Fruit fly (Drosophila melanogaster): ENCODE results near the gene Cyp4c3.

The Cyp4c3 gene

DNA sequence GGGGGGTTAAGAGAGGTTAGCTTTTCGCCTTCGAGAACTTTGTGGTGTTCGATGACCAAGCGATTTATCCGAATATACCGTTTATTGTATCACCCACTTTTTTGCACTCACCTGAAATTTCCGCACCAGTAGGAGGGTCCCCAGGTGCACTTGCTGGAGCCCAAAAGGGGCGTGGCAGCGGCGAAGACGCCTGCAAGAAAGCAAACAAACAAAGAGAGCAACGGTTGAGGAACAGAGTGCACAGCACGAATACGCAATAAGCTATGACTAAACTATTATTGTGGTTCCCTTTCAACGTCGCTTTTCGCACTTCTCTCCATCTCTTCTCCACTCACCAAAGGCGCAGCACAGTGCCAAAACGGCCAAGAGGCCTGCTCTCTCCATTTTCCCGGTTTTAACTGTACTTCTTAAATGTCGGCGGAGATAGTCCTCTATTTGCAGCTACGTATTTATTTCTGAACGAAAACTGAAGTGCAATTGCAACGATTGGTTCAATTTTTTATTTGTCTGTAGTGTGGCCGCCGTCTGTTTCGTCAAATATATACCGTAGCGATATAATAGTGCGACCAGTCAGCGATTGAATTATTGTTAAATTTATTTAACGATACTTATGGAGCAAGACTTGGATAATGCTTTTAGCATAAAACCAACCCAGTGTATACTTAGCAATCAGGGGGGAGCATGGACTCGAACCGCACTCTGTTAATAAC, 5.1 kb upstream of the Cyp4c3 start, which contains the start of gene Sap-r (continued):
- 0 out of 2 replicates have a peak, but pooled peaks have one; percentile 47 for TF ChIP-seq ato (GFP tag; IDR thresholded peaks at IDR 0.05; ENCODE audit: partially characterized antibody)
- peak; percentile 80 for TF ChIP-seq YL-1 (GFP tag; optimal IDR thresholded peaks at IDR 0.05)
- TF ChIP-seq CrebB (tag; optimal IDR thresholded peaks at IDR 0.05): peak; percentile 41
- TF ChIP-seq cas (GFP tag; IDR thresholded peaks at IDR 0.05): no peak
- no peak for TF ChIP-seq Elba2 (GFP tag; optimal IDR thresholded peaks at IDR 0.05)
- no peak for TF ChIP-seq CG3726 (GFP tag; IDR thresholded peaks at IDR 0.05)
- no peak for TF ChIP-seq Aef1 (GFP tag; IDR thresholded peaks at IDR 0.05)
- TF ChIP-seq CG15601 (tag; optimal IDR thresholded peaks at IDR 0.05): peak; percentile 87
- TF ChIP-seq Oaz (GFP tag; IDR thresholded peaks at IDR 0.05): no peak
- TF ChIP-seq CG42726 (GFP tag; IDR thresholded peaks at IDR 0.05; ENCODE audit: partially characterized antibody): peak; percentile 89
- TF ChIP-seq CG17328 (GFP tag; IDR thresholded peaks at IDR 0.05): no peak
- peak; percentile 18 for TF ChIP-seq grn (GFP tag; optimal IDR thresholded peaks at IDR 0.05)
- peak; percentile 49; the same call in 1 of the 2 replicates for TF ChIP-seq CG9932 (GFP tag; IDR thresholded peaks at IDR 0.05)
- TF ChIP-seq insv (GFP tag; optimal IDR thresholded peaks at IDR 0.05): peak in 1 of 2 experiments; percentile 46
- TF ChIP-seq HmgD (GFP tag; optimal IDR thresholded peaks at IDR 0.05): peak; percentile 48
- no peak for TF ChIP-seq Tbp (GFP tag; optimal IDR thresholded peaks at IDR 0.05)
- TF ChIP-seq Dll (GFP tag; IDR thresholded peaks at IDR 0.05; ENCODE audit: partially characterized antibody): peak; percentile 70
- peak; percentile 43 for TF ChIP-seq CoRest (tag; optimal IDR thresholded peaks at IDR 0.05)
- peak; percentile 24 for TF ChIP-seq Jarid2 (GFP tag; optimal IDR thresholded peaks at IDR 0.05)
- peak; percentile 34 for TF ChIP-seq CG12299 (tag; optimal IDR thresholded peaks at IDR 0.05)
- TF ChIP-seq chm (GFP tag; IDR thresholded peaks at IDR 0.05): peak; percentile 16; the same call in 1 of the 2 replicates
- TF ChIP-seq Six4 (GFP tag; optimal IDR thresholded peaks at IDR 0.05): no peak
- peak; percentile 7; the same call in 1 of the 2 replicates for TF ChIP-seq NFAT (GFP tag; IDR thresholded peaks at IDR 0.05)
- TF ChIP-seq CG4617 (GFP tag; optimal IDR thresholded peaks at IDR 0.05; ENCODE audit: borderline replicate concordance): peak; percentile 82
- peak; percentile 91 for TF ChIP-seq Med (GFP tag)
- TF ChIP-seq hb (GFP tag; IDR thresholded peaks at IDR 0.05; ENCODE audit: partially characterized antibody): peak; percentile 68; the same call in 2 of the 3 replicates
- peak; percentile 22 for TF ChIP-seq CG12391 (tag; optimal IDR thresholded peaks at IDR 0.05)
- TF ChIP-seq CG9437 (GFP tag; optimal IDR thresholded peaks at IDR 0.05): no peak
- no peak for TF ChIP-seq ERR (GFP tag; optimal IDR thresholded peaks at IDR 0.05)
- no peak for TF ChIP-seq CG15696 (tag; optimal IDR thresholded peaks at IDR 0.05)
- TF ChIP-seq Dp (GFP tag; optimal IDR thresholded peaks at IDR 0.05): peak; percentile 54
- TF ChIP-seq CTCF (GFP tag; optimal IDR thresholded peaks at IDR 0.05): peak; percentile 77
- no peak for TF ChIP-seq CG1529 (GFP tag; optimal IDR thresholded peaks at IDR 0.05)
- TF ChIP-seq pita (GFP tag; optimal IDR thresholded peaks at IDR 0.05): peak; percentile 98
- TF ChIP-seq CG2712 (tag; optimal IDR thresholded peaks at IDR 0.05): peak; percentile 62
- TF ChIP-seq Myb (GFP tag; optimal IDR thresholded peaks at IDR 0.05): peak; percentile 67
- TF ChIP-seq unc-4 (GFP tag; IDR thresholded peaks at IDR 0.05; ENCODE audit: partially characterized antibody): peak; percentile 82
- peak; percentile 92 for TF ChIP-seq CG13287 (GFP tag; IDR thresholded peaks at IDR 0.05; ENCODE audit: partially characterized antibody)
- TF ChIP-seq exex (tag; optimal IDR thresholded peaks at IDR 0.05): peak; percentile 11
- peak; percentile 99 for TF ChIP-seq gfzf (GFP tag; optimal IDR thresholded peaks at IDR 0.05)
- TF ChIP-seq Dek (tag; optimal IDR thresholded peaks at IDR 0.05): peak; percentile 30
- TF ChIP-seq CG2116 (GFP tag; optimal IDR thresholded peaks at IDR 0.05): peak; percentile 28
- TF ChIP-seq ap (GFP tag; IDR thresholded peaks at IDR 0.05): no peak
- TF ChIP-seq sna (GFP tag; IDR thresholded peaks at IDR 0.05; ENCODE audit: partially characterized antibody): peak; percentile 60; the same call in 1 of the 2 replicates
- peak; percentile 77; the same call in 2 of the 3 replicates for TF ChIP-seq CG11560 (tag; IDR thresholded peaks at IDR 0.05)
- TF ChIP-seq Dbx (GFP tag; IDR thresholded peaks at IDR 0.05): 0 out of 3 replicates have a peak, but pooled peaks have one; percentile 31
- peak; percentile 52 for TF ChIP-seq B-H2 (GFP tag; optimal IDR thresholded peaks at IDR 0.05)
- TF ChIP-seq tna (GFP tag; IDR thresholded peaks at IDR 0.05; ENCODE audit: partially characterized antibody): peak; percentile 41
- TF ChIP-seq Hsf (GFP tag; optimal IDR thresholded peaks at IDR 0.05): peak; percentile 7
